Worm (Caenorhabditis elegans) whole organism, early embryonic: ENCODE measurements around the gene sto-3.

Experiments used
- F13C5.2 ChIP-seq: sonication (generic microtip); optimal IDR thresholded peaks from 2 replicates; lab custom pipeline; 2017; ENCODE audit warnings: mild to moderate bottlenecking, missing genetic modification characterization, inconsistent platforms, missing compliant biosample characterization
- aly-1 ChIP-seq: sonication (generic microtip); optimal IDR thresholded peaks from 2 replicates; lab custom pipeline; 2016; ENCODE audit warnings: missing genetic modification characterization, missing compliant biosample characterization
- ama-1 ChIP-seq: fragments of 150-350 bp; optimal IDR thresholded peaks from 2 replicates; lab custom pipeline; 2014
- ceh-13 ChIP-seq: fragments of 200-800 bp; sonication (Bioruptor generic); optimal IDR thresholded peaks from 2 replicates; lab custom pipeline; 2018; ENCODE audit warnings: mild to moderate bottlenecking, missing genetic modification characterization, missing compliant biosample characterization
- ceh-36 ChIP-seq: sonication (generic microtip); optimal IDR thresholded peaks from 2 replicates; lab custom pipeline; 2016; ENCODE audit warnings: missing genetic modification characterization, inconsistent platforms, missing compliant biosample characterization
- ets-7 ChIP-seq: sonication (generic microtip); optimal IDR thresholded peaks from 2 replicates; lab custom pipeline; 2016; ENCODE audit warnings: missing genotype, missing genetic modification characterization, missing compliant biosample characterization
- flt-1 ChIP-seq: fragments of 200-800 bp; sonication (Bioruptor generic); IDR thresholded peaks from 2 replicates; pipeline ENCODE4 v1.3.6; 2022; ENCODE audit warnings: missing genetic modification characterization, missing compliant biosample characterization
- hmbx-1 ChIP-seq: sonication (generic microtip); optimal IDR thresholded peaks from 2 replicates; lab custom pipeline; 2016; ENCODE audit warnings: mild to moderate bottlenecking, missing genetic modification characterization, missing compliant biosample characterization
- hnd-1 ChIP-seq: sonication (generic microtip); optimal IDR thresholded peaks from 2 replicates; lab custom pipeline; 2016; ENCODE audit warnings: missing genetic modification characterization, missing compliant biosample characterization
- scrt-1 ChIP-seq: fragments of 200-800 bp; sonication (Bioruptor generic); IDR thresholded peaks from 2 replicates; pipeline ENCODE4 v1.3.6; 2022; ENCODE audit warnings: missing genetic modification characterization, missing compliant biosample characterization
- sea-1 ChIP-seq: fragments of 200-800 bp; sonication (Bioruptor generic); conservative IDR thresholded peaks from 2 replicates; pipeline ENCODE4 v1.3.6; 2022; ENCODE audit warnings: missing genetic modification characterization, missing compliant biosample characterization
- tbx-11 ChIP-seq: fragments of 200-800 bp; sonication (Bioruptor generic); IDR thresholded peaks from 2 replicates; pipeline ENCODE4 v1.3.6; 2022; ENCODE audit warnings: missing genetic modification characterization, missing compliant biosample characterization
- tbx-37 ChIP-seq: fragments of 200-800 bp; sonication (Bioruptor generic); conservative IDR thresholded peaks from 2 replicates; pipeline ENCODE4 v1.3.6; 2022; ENCODE audit warnings: missing genetic modification reagents, missing genetic modification characterization, missing compliant biosample characterization
- tra-4 ChIP-seq: sonication (generic microtip); optimal IDR thresholded peaks from 2 replicates; lab custom pipeline; 2017; ENCODE audit warnings: missing genetic modification characterization, missing compliant biosample characterization

ce11 chrX:11623442-11623841, 1.5 kb upstream of the sto-3 start:
- TF ChIP-seq sea-1 (GFP tag; lab: Robert Waterston, UW) (no peak), F13C5.2 (tag; lab: Kevin White, UChicago) (no peak), hmbx-1 (no peak), ama-1 (lab: Kevin White, UChicago) (no peak), aly-1 (tag; lab: Kevin White, UChicago) (no peak), ets-7 (tag; lab: Kevin White, UChicago) (no peak), ceh-13 (GFP tag; lab: Kevin White, UChicago) (no peak), tra-4 (tag; lab: Kevin White, UChicago) (no peak), ceh-36 (tag; lab: Kevin White, UChicago) (no peak), hnd-1 (tag; lab: Kevin White, UChicago) (no peak), tbx-11 (GFP tag; lab: Robert Waterston, UW) (no peak), flt-1 (GFP tag; lab: Robert Waterston, UW) (no peak), scrt-1 (GFP tag; lab: Robert Waterston, UW) (no peak), tbx-37 (GFP tag; lab: Robert Waterston, UW) (no peak)
